Worm (Caenorhabditis elegans) whole organism, mixed stage, embryonic: Measurements from ENCODE around the gene txt-10.

ENCODE experiments used
- elt-3 ChIP-seq: fragments of 150-350 bp; optimal IDR thresholded peaks from 2 replicates; lab custom pipeline; 2014; ENCODE audit warnings: missing biosample characterization, missing genetic modification characterization
- flh-1 ChIP-seq: fragments of 200-800 bp; sonication (Bioruptor generic); optimal IDR thresholded peaks from 2 replicates; lab custom pipeline; 2018; ENCODE audit warnings: mild to moderate bottlenecking, missing genetic modification characterization, moderate library complexity, missing compliant biosample characterization
- lin-13 ChIP-seq: fragments of 150-350 bp; optimal IDR thresholded peaks from 2 replicates; lab custom pipeline; 2014; ENCODE audit warnings: missing biosample characterization, missing genetic modification characterization
- lsy-2 ChIP-seq: fragments of 150-350 bp; optimal IDR thresholded peaks from 2 replicates; lab custom pipeline; 2014; ENCODE audit warnings: missing biosample characterization, missing genetic modification characterization
- mls-2 ChIP-seq: sonication (generic microtip); optimal IDR thresholded peaks from 2 replicates; lab custom pipeline; 2016; ENCODE audit warnings: mild to moderate bottlenecking, missing genetic modification characterization, moderate library complexity, missing compliant biosample characterization
- nhr-12 ChIP-seq: fragments of 150-350 bp; optimal IDR thresholded peaks from 2 replicates; lab custom pipeline; 2014; ENCODE audit warnings: missing biosample characterization, missing genetic modification characterization
- nhr-237 ChIP-seq: fragments of 150-350 bp; optimal IDR thresholded peaks from 2 replicates; lab custom pipeline; 2014; ENCODE audit warnings: missing biosample characterization, missing genetic modification characterization
- nhr-28 ChIP-seq: fragments of 150-350 bp; optimal IDR thresholded peaks from 2 replicates; lab custom pipeline; 2014; ENCODE audit warnings: missing biosample characterization, missing genetic modification characterization
- nhr-76 ChIP-seq: sonication (generic microtip); optimal IDR thresholded peaks from 2 replicates; lab custom pipeline; 2017; ENCODE audit warnings: missing biosample characterization, missing genetic modification characterization
- pha-4 ChIP-seq: fragments of 150-350 bp; optimal IDR thresholded peaks from 2 replicates; lab custom pipeline; 2018; ENCODE audit warnings: missing biosample characterization, missing genetic modification reagents, missing genetic modification characterization
- unc-39 ChIP-seq: fragments of 150-350 bp; optimal IDR thresholded peaks from 2 replicates; lab custom pipeline; 2014; ENCODE audit warnings: missing biosample characterization, missing genetic modification characterization
- unc-62 ChIP-seq: fragments of 150-350 bp; optimal IDR thresholded peaks from 2 replicates; lab custom pipeline; 2014; ENCODE audit warnings: missing biosample characterization, missing genetic modification reagents, missing genetic modification characterization
- ztf-11 ChIP-seq: fragments of 150-350 bp; optimal IDR thresholded peaks from 2 replicates; lab custom pipeline; 2014; ENCODE audit warnings: missing biosample characterization, missing genetic modification characterization

DNA sequence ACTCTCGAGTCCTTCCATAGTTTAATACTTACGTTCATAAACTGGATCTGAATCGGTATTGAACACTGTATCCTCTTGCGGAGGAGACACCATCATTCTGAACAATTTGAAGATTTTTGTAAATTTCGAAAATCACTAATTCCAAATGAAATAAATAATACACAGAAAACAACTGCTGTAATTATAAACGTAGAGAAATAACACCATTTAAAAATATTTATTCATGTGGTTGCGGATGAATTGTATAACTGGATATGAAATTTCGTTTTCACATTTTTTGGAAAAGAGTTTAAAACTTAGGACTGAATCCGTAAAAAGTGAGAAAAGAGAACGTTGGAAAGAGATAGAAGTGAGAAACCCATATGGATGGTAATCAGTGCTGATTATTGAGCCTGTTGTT is 45.6 kb upstream of the txt-10 start, which contains the start of gene mics-1:
- TF ChIP-seq lin-13 (no peak), ztf-11 (tag; lab: Kevin White, UChicago) (no peak), nhr-237 (tag; lab: Kevin White, UChicago) (no peak), nhr-28 (tag; lab: Kevin White, UChicago) (no peak), unc-39 (tag; lab: Kevin White, UChicago) (no peak), nhr-12 (tag; lab: Kevin White, UChicago) (no peak), lsy-2 (no peak), pha-4 (tag; lab: Kevin White, UChicago) (no peak), elt-3 (tag; lab: Kevin White, UChicago) (no peak), unc-62 (GFP tag; lab: Kevin White, UChicago) (no peak), mls-2 (tag; lab: Kevin White, UChicago) (no peak), flh-1 (no peak), nhr-76 (tag; lab: Kevin White, UChicago) (no peak)
